Worm (Caenorhabditis elegans) whole organism, midembryonic: ENCODE data around the gene pfn-2.

ENCODE experiments used
- cog-1 ChIP-seq: sonication (generic microtip); optimal IDR thresholded peaks from 2 replicates; lab custom pipeline; 2016; ENCODE audit warnings: missing genetic modification characterization, missing compliant biosample characterization
- flt-1 ChIP-seq: fragments of 200-800 bp; sonication (Bioruptor generic); IDR thresholded peaks from 2 replicates; pipeline ENCODE4 v1.3.6; 2022; ENCODE audit warnings: missing genetic modification characterization, missing compliant biosample characterization
- ref-1 ChIP-seq: fragments of 200-800 bp; sonication (Bioruptor generic); conservative IDR thresholded peaks from 2 replicates; pipeline ENCODE4 v1.3.6; 2022; ENCODE audit warnings: missing genetic modification reagents, missing genetic modification characterization, missing compliant biosample characterization
- tab-1 ChIP-seq: fragments of 200-800 bp; sonication (Bioruptor generic); IDR thresholded peaks from 2 replicates; pipeline ENCODE4 v1.3.6; 2022; ENCODE audit warnings: missing genetic modification characterization, missing compliant biosample characterization
- ztf-23 ChIP-seq: fragments of 200-800 bp; sonication (Bioruptor generic); IDR thresholded peaks from 2 replicates; pipeline ENCODE4 v1.3.6; 2022; ENCODE audit warnings: missing genetic modification reagents, missing genetic modification characterization, missing compliant biosample characterization
- ztf-29 ChIP-seq: fragments of 200-800 bp; sonication (Bioruptor generic); IDR thresholded peaks from 2 replicates; pipeline ENCODE4 v1.3.6; 2022; ENCODE audit warnings: missing genetic modification reagents, missing genetic modification characterization, missing compliant biosample characterization

- no peak for TF ChIP-seq ztf-23 (GFP tag; lab: Robert Waterston, UW)
- no peak for TF ChIP-seq ztf-29 (GFP tag; lab: Robert Waterston, UW)
- TF ChIP-seq flt-1 (GFP tag; lab: Robert Waterston, UW): no peak
- no peak for TF ChIP-seq tab-1 (GFP tag; lab: Robert Waterston, UW)
- no peak for TF ChIP-seq ref-1
- TF ChIP-seq cog-1: no peak
Measured at ce11 chrX:5311174-5311573, 42.7 kb downstream of the pfn-2 start.
